Worm (Caenorhabditis elegans) whole organism, L3 larva: ENCODE measurements around the gene lin-37.

ENCODE experiments used
- R02D3.7 ChIP-seq: fragments of 150-350 bp; optimal IDR thresholded peaks from 2 replicates; lab custom pipeline; 2014; ENCODE audit warnings: missing biosample characterization, missing genetic modification characterization
- ZK546.5 ChIP-seq: sonication (generic microtip); optimal IDR thresholded peaks from 2 replicates; lab custom pipeline; 2017; ENCODE audit warnings: missing biosample characterization, missing genetic modification characterization
- aly-2 ChIP-seq: fragments of 150-350 bp; optimal IDR thresholded peaks from 2 replicates; lab custom pipeline; 2014; ENCODE audit warnings: missing biosample characterization, missing genetic modification characterization
- ama-1 ChIP-seq: fragments of 150-350 bp; optimal IDR thresholded peaks from 2 replicates; lab custom pipeline; 2018
- ceh-16 ChIP-seq: sonication (generic microtip); optimal IDR thresholded peaks from 2 replicates; lab custom pipeline; 2017; ENCODE audit warnings: missing biosample characterization, missing genetic modification characterization
- ceh-28 ChIP-seq: fragments of 150-350 bp; optimal IDR thresholded peaks from 2 replicates; lab custom pipeline; 2014; ENCODE audit warnings: missing biosample characterization, missing genetic modification reagents, missing genetic modification characterization
- ceh-9 ChIP-seq: sonication (generic microtip); optimal IDR thresholded peaks from 2 replicates; lab custom pipeline; 2018; ENCODE audit warnings: missing biosample characterization, missing genetic modification characterization
- daf-12 ChIP-seq: fragments of 150-350 bp; optimal IDR thresholded peaks from 2 replicates; lab custom pipeline; 2014; ENCODE audit warnings: missing biosample characterization, missing genetic modification reagents, missing genetic modification characterization
- egl-5 ChIP-seq: fragments of 150-350 bp; optimal IDR thresholded peaks from 2 replicates; lab custom pipeline; 2017; ENCODE audit warnings: missing biosample characterization, missing genetic modification reagents, missing genetic modification characterization, inconsistent platforms
- elt-1 ChIP-seq: fragments of 150-350 bp; optimal IDR thresholded peaks from 2 replicates; lab custom pipeline; 2014; ENCODE audit warnings: missing biosample characterization, missing genetic modification characterization
- elt-2 ChIP-seq: sonication (generic microtip); optimal IDR thresholded peaks from 2 replicates; lab custom pipeline; 2016; ENCODE audit warnings: missing genetic modification reagents, mild to moderate bottlenecking, missing genetic modification characterization, missing compliant biosample characterization
- elt-3 ChIP-seq, 3 experiments: fragments of 150-350 bp in 1 of 3; sonication (generic microtip) in 2 of 3; optimal IDR thresholded peaks; 2 replicates in 2 of 3; 4 replicates in 1 of 3; lab custom pipeline; 2014 to 2017; ENCODE audit warnings: missing biosample characterization in 3 of 3, missing genetic modification characterization in 3 of 3
- fkh-10 ChIP-seq: sonication (generic microtip); optimal IDR thresholded peaks from 2 replicates; lab custom pipeline; 2017; ENCODE audit warnings: missing biosample characterization, missing genetic modification reagents, missing genetic modification characterization
- fos-1 ChIP-seq: fragments of 150-350 bp; optimal IDR thresholded peaks from 2 replicates; lab custom pipeline; 2014; ENCODE audit warnings: missing biosample characterization, missing genetic modification characterization
- hmg-11 ChIP-seq: sonication (generic microtip); optimal IDR thresholded peaks from 2 replicates; lab custom pipeline; 2016; ENCODE audit warnings: missing genetic modification characterization, missing compliant biosample characterization
- lin-15B ChIP-seq: fragments of 150-350 bp; optimal IDR thresholded peaks from 2 replicates; lab custom pipeline; 2014; ENCODE audit warnings: missing biosample characterization, missing genetic modification characterization
- lin-39 ChIP-seq: fragments of 150-350 bp; optimal IDR thresholded peaks from 2 replicates; lab custom pipeline; 2018; ENCODE audit warnings: missing biosample characterization, missing genetic modification reagents, missing genetic modification characterization
- nfya-1 ChIP-seq: sonication (generic microtip); optimal IDR thresholded peaks from 2 replicates; lab custom pipeline; 2017; ENCODE audit warnings: missing genetic modification characterization, mild to moderate bottlenecking, missing compliant biosample characterization, antibody characterized with exemption, moderate library complexity; ENCODE audit not compliant: insufficient read depth
- nhr-237 ChIP-seq: fragments of 150-350 bp; optimal IDR thresholded peaks from 2 replicates; lab custom pipeline; 2014; ENCODE audit warnings: missing biosample characterization, missing genetic modification characterization
- nhr-25 ChIP-seq: sonication (generic microtip); optimal IDR thresholded peaks from 2 replicates; lab custom pipeline; 2017; ENCODE audit warnings: missing biosample characterization, missing genetic modification characterization
- nhr-43 ChIP-seq: sonication (generic microtip); optimal IDR thresholded peaks from 2 replicates; lab custom pipeline; 2016; ENCODE audit warnings: mild to moderate bottlenecking, missing genetic modification characterization, missing compliant biosample characterization; ENCODE audit not compliant: poor library complexity, severe bottlenecking
- nhr-77 ChIP-seq: fragments of 150-350 bp; optimal IDR thresholded peaks from 2 replicates; lab custom pipeline; 2014; ENCODE audit warnings: missing biosample characterization, missing genetic modification characterization
- pha-4 ChIP-seq: fragments of 150-350 bp; optimal IDR thresholded peaks from 2 replicates; lab custom pipeline; 2014; ENCODE audit warnings: missing biosample characterization, missing genetic modification reagents, missing genetic modification characterization
- pqm-1 ChIP-seq: fragments of 150-350 bp; optimal IDR thresholded peaks from 2 replicates; lab custom pipeline; 2017; ENCODE audit warnings: missing biosample characterization, missing genetic modification characterization, inconsistent platforms
- sea-2 ChIP-seq: fragments of 150-350 bp; sonication (generic microtip); optimal IDR thresholded peaks from 4 replicates; lab custom pipeline; 2014; ENCODE audit warnings: missing biosample characterization, missing genetic modification reagents, missing genetic modification characterization
- skn-1 ChIP-seq: fragments of 150-350 bp; optimal IDR thresholded peaks from 2 replicates; lab custom pipeline; 2014; ENCODE audit warnings: missing biosample characterization, missing genetic modification characterization
- snpc-4 ChIP-seq: fragments of 150-350 bp; optimal IDR thresholded peaks from 2 replicates; lab custom pipeline; 2014; ENCODE audit warnings: missing biosample characterization, missing genetic modification characterization
- unc-39 ChIP-seq: sonication (generic microtip); optimal IDR thresholded peaks from 4 replicates; lab custom pipeline; 2017; ENCODE audit warnings: missing biosample characterization, missing genetic modification characterization
- ztf-11 ChIP-seq: fragments of 150-350 bp; optimal IDR thresholded peaks from 2 replicates; lab custom pipeline; 2014; ENCODE audit warnings: missing biosample characterization, missing genetic modification characterization
- ztf-4 ChIP-seq: fragments of 150-350 bp; optimal IDR thresholded peaks from 2 replicates; lab custom pipeline; 2014; ENCODE audit warnings: missing biosample characterization, missing genetic modification characterization

The lin-37 gene

ce11 chrIII:7025839-7026238 is 46.5 kb downstream of the lin-37 start:
- TF ChIP-seq ceh-28 (tag; lab: Kevin White, UChicago) (no peak), nhr-43 (tag; lab: Kevin White, UChicago) (no peak), elt-1 (tag; lab: Kevin White, UChicago) (no peak), nhr-25 (no peak), daf-12 (no peak), ceh-9 (tag; lab: Kevin White, UChicago) (no peak), nfya-1 (tag; lab: Kevin White, UChicago) (no peak), pqm-1 (tag; lab: Kevin White, UChicago) (no peak)

ce11 chrIII:7021156-7021637 is 51.2 kb downstream of the lin-37 start, which contains the start of gene rfl-1:
rfl-1 (plus strand) TSS chrIII:7021206.
- TF ChIP-seq ztf-11 (tag; lab: Kevin White, UChicago) (no peak), lin-15B (tag; lab: Kevin White, UChicago) (peak; percentile 80), ZK546.5 (no peak), pha-4 (tag; lab: Kevin White, UChicago) (peak; percentile 78), nhr-237 (tag; lab: Kevin White, UChicago) (no peak), sea-2 (GFP tag; lab: Kevin White, UChicago) (no peak), R02D3.7 (peak; percentile 94), elt-3 (tag; optimal IDR thresholded peaks at IDR 0.05; lab: Kevin White, UChicago) (no peak), ceh-28 (tag; lab: Kevin White, UChicago) (peak; percentile 44), pqm-1 (tag; lab: Kevin White, UChicago) (peak; percentile 32), ceh-16 (tag; lab: Kevin White, UChicago) (no peak), fkh-10 (GFP tag; lab: Kevin White, UChicago) (no peak), daf-12 (no peak), aly-2 (tag; lab: Kevin White, UChicago) (no peak), ztf-4 (no peak), lin-39 (tag; lab: Kevin White, UChicago) (peak; percentile 81), nhr-77 (tag; lab: Kevin White, UChicago) (no peak), elt-2 (tag; lab: Kevin White, UChicago) (peak; percentile 12), hmg-11 (peak; percentile 28), nhr-25 (peak; percentile 23), unc-39 (tag; lab: Kevin White, UChicago) (no peak), ceh-9 (tag; lab: Kevin White, UChicago) (no peak), egl-5 (tag; lab: Kevin White, UChicago) (peak; percentile 66), snpc-4 (tag; lab: Kevin White, UChicago) (no peak), skn-1 (tag; lab: Kevin White, UChicago) (peak; percentile 70), ama-1 (no peak), fos-1 (no peak), nfya-1 (tag; lab: Kevin White, UChicago) (peak; percentile 68)
